Worm (Caenorhabditis elegans) whole organism, young adult: Measurements from ENCODE around the gene T05C12.15.

ENCODE experiments used
- F22D6.2 ChIP-seq: sonication (generic microtip); optimal IDR thresholded peaks from 2 replicates; lab custom pipeline; 2016; ENCODE audit warnings: mild to moderate bottlenecking, missing genetic modification characterization, missing compliant biosample characterization
- F33H1.4 ChIP-seq: fragments of 200-800 bp; sonication (Bioruptor generic); IDR thresholded peaks from 2 replicates; pipeline ENCODE4 v1.3.6; 2022; ENCODE audit warnings: missing genetic modification reagents, missing genetic modification characterization, missing compliant biosample characterization
- F55B11.4 ChIP-seq: sonication (generic microtip); optimal IDR thresholded peaks from 2 replicates; lab custom pipeline; 2016; ENCODE audit warnings: missing compliant biosample characterization, missing genetic modification characterization, borderline replicate concordance; ENCODE audit not compliant: insufficient read depth
- K12H6.12 ChIP-seq: fragments of 200-800 bp; sonication (Bioruptor generic); optimal IDR thresholded peaks from 2 replicates; lab custom pipeline; 2018; ENCODE audit warnings: mild to moderate bottlenecking, missing genetic modification characterization, missing compliant biosample characterization
- T07F8.4 ChIP-seq: sonication (generic microtip); optimal IDR thresholded peaks from 2 replicates; lab custom pipeline; 2016; ENCODE audit warnings: mild to moderate bottlenecking, missing genetic modification characterization, moderate library complexity, missing compliant biosample characterization
- Y67H2A.10 ChIP-seq: fragments of 200-800 bp; sonication (Bioruptor generic); conservative IDR thresholded peaks from 2 replicates; pipeline ENCODE4 v1.3.6; 2022; ENCODE audit warnings: missing genetic modification reagents, missing genetic modification characterization, missing compliant biosample characterization
- Y95B8A.8 ChIP-seq: fragments of 200-800 bp; sonication (Bioruptor generic); IDR thresholded peaks from 2 replicates; pipeline ENCODE4 v1.3.6; 2022; ENCODE audit warnings: missing genetic modification reagents, missing genetic modification characterization, missing compliant biosample characterization
- akir-1 ChIP-seq: fragments of 200-800 bp; sonication (Bioruptor generic); optimal IDR thresholded peaks from 2 replicates; lab custom pipeline; 2018; ENCODE audit warnings: mild to moderate bottlenecking, missing genetic modification characterization, moderate library complexity, missing compliant biosample characterization
- aptf-2 ChIP-seq: fragments of 200-800 bp; sonication (Bioruptor generic); conservative IDR thresholded peaks from 2 replicates; pipeline ENCODE4 v1.3.6; 2022; ENCODE audit warnings: missing genetic modification reagents, missing genetic modification characterization, missing compliant biosample characterization
- athp-1 ChIP-seq: sonication (generic microtip); optimal IDR thresholded peaks from 2 replicates; lab custom pipeline; 2017; ENCODE audit warnings: mild to moderate bottlenecking, missing genetic modification characterization, missing compliant biosample characterization
- ccch-3 ChIP-seq: fragments of 200-800 bp; sonication (Bioruptor generic); optimal IDR thresholded peaks from 2 replicates; lab custom pipeline; 2018; ENCODE audit warnings: mild to moderate bottlenecking, missing genetic modification characterization, missing compliant biosample characterization
- cebp-1 ChIP-seq, 2 experiments: fragments of 200-800 bp in 1 of 2; sonication (Bioruptor generic) in 1 of 2; sonication (generic microtip) in 1 of 2; IDR thresholded peaks in 1 of 2; optimal IDR thresholded peaks in 1 of 2; 2 replicates each; pipeline versions ENCODE4 v1.3.6 to Lab custom; 2017 to 2022; ENCODE audit warnings: missing compliant biosample characterization in 2 of 2, missing genetic modification characterization in 2 of 2, mild to moderate bottlenecking in 1 of 2, missing genetic modification reagents in 1 of 2, moderate library complexity in 1 of 2
- ceh-100 ChIP-seq: fragments of 200-800 bp; sonication (Bioruptor generic); IDR thresholded peaks from 2 replicates; pipeline ENCODE4 v1.3.6; 2022; ENCODE audit warnings: missing genetic modification reagents, missing genetic modification characterization, missing compliant biosample characterization
- ceh-27 ChIP-seq: fragments of 200-800 bp; sonication (Bioruptor generic); optimal IDR thresholded peaks from 2 replicates; lab custom pipeline; 2018; ENCODE audit warnings: mild to moderate bottlenecking, missing genetic modification characterization, moderate library complexity, missing compliant biosample characterization
- chd-7 ChIP-seq: sonication (generic microtip); optimal IDR thresholded peaks from 2 replicates; lab custom pipeline; 2016; ENCODE audit warnings: mild to moderate bottlenecking, missing genetic modification characterization, moderate library complexity, missing compliant biosample characterization
- die-1 ChIP-seq: sonication (generic microtip); optimal IDR thresholded peaks from 2 replicates; lab custom pipeline; 2016; ENCODE audit warnings: missing genotype, mild to moderate bottlenecking, missing genetic modification characterization, missing compliant biosample characterization
- efl-1 ChIP-seq: fragments of 150-350 bp; optimal IDR thresholded peaks from 2 replicates; lab custom pipeline; 2014; ENCODE audit warnings: missing biosample characterization, missing genetic modification reagents, missing genetic modification characterization
- egl-44 ChIP-seq: fragments of 200-800 bp; sonication (Bioruptor generic); IDR thresholded peaks from 2 replicates; pipeline ENCODE4 v1.3.6; 2022; ENCODE audit warnings: missing genetic modification reagents, missing genetic modification characterization, missing compliant biosample characterization
- ekl-4 ChIP-seq: fragments of 200-800 bp; sonication (Bioruptor generic); IDR thresholded peaks from 2 replicates; pipeline ENCODE4 v1.3.6; 2022; ENCODE audit warnings: missing genetic modification reagents, missing genetic modification characterization, missing compliant biosample characterization
- ets-4 ChIP-seq: fragments of 200-800 bp; sonication (Bioruptor generic); optimal IDR thresholded peaks from 2 replicates; lab custom pipeline; 2018; ENCODE audit warnings: mild to moderate bottlenecking, missing genetic modification characterization, missing compliant biosample characterization
- fkh-3 ChIP-seq: sonication (generic microtip); optimal IDR thresholded peaks from 2 replicates; lab custom pipeline; 2016; ENCODE audit warnings: mild to moderate bottlenecking, missing genetic modification characterization, missing compliant biosample characterization
- hmg-1.2 ChIP-seq: fragments of 200-800 bp; sonication (Bioruptor generic); IDR thresholded peaks from 2 replicates; pipeline ENCODE4 v1.3.6; 2022; ENCODE audit warnings: missing genetic modification reagents, missing genetic modification characterization, missing compliant biosample characterization
- hmg-20 ChIP-seq: fragments of 200-800 bp; sonication (Bioruptor generic); IDR thresholded peaks from 2 replicates; pipeline ENCODE4 v1.3.6; 2022; ENCODE audit warnings: missing genetic modification reagents, missing genetic modification characterization, missing compliant biosample characterization
- hrde-1 ChIP-seq: sonication (generic microtip); optimal IDR thresholded peaks from 2 replicates; lab custom pipeline; 2016; ENCODE audit warnings: missing genetic modification characterization, mild to moderate bottlenecking, missing compliant biosample characterization, moderate library complexity, missing genotype, missing genetic modification reagents, borderline replicate concordance
- let-607 ChIP-seq, 2 experiments: fragments of 200-800 bp in 1 of 2; sonication (Bioruptor generic) in 1 of 2; sonication (generic microtip) in 1 of 2; optimal IDR thresholded peaks; 2 replicates each; lab custom pipeline; 2016 to 2018; ENCODE audit warnings: mild to moderate bottlenecking in 2 of 2, missing compliant biosample characterization in 2 of 2, missing genetic modification characterization in 2 of 2, moderate library complexity in 2 of 2, missing genotype in 1 of 2
- madf-3 ChIP-seq: fragments of 200-800 bp; sonication (Bioruptor generic); IDR thresholded peaks from 2 replicates; pipeline ENCODE4 v1.3.6; 2022; ENCODE audit warnings: missing genetic modification reagents, missing genetic modification characterization, missing compliant biosample characterization
- mcd-1 ChIP-seq: fragments of 200-800 bp; sonication (Bioruptor generic); IDR thresholded peaks from 2 replicates; pipeline ENCODE4 v1.3.6; 2022; ENCODE audit warnings: missing genetic modification reagents, missing genetic modification characterization, missing compliant biosample characterization
- nfyb-1 ChIP-seq: fragments of 200-800 bp; sonication (Bioruptor generic); IDR thresholded peaks from 2 replicates; pipeline ENCODE4 v1.3.6; 2022; ENCODE audit warnings: missing genetic modification reagents, missing genetic modification characterization, missing compliant biosample characterization
- nhr-80 ChIP-seq: sonication (generic microtip); optimal IDR thresholded peaks from 2 replicates; lab custom pipeline; 2016; ENCODE audit warnings: missing genetic modification characterization, missing compliant biosample characterization
- nhr-90 ChIP-seq: sonication (generic microtip); optimal IDR thresholded peaks from 2 replicates; lab custom pipeline; 2016; ENCODE audit warnings: missing genotype, mild to moderate bottlenecking, missing genetic modification characterization, missing compliant biosample characterization
- sdz-38 ChIP-seq: sonication (generic microtip); optimal IDR thresholded peaks from 2 replicates; lab custom pipeline; 2016; ENCODE audit warnings: missing genotype, missing genetic modification characterization, missing compliant biosample characterization
- tbp1 ChIP-seq: fragments of 200-800 bp; sonication (Bioruptor generic); optimal IDR thresholded peaks from 2 replicates; lab custom pipeline; 2018; ENCODE audit warnings: mild to moderate bottlenecking, missing genetic modification characterization, missing compliant biosample characterization
- tbx-9 ChIP-seq: sonication (generic microtip); optimal IDR thresholded peaks from 2 replicates; lab custom pipeline; 2016; ENCODE audit warnings: borderline replicate concordance, missing genetic modification characterization, inconsistent platforms, missing compliant biosample characterization
- tlf-1 ChIP-seq: fragments of 200-800 bp; sonication (Bioruptor generic); optimal IDR thresholded peaks from 2 replicates; lab custom pipeline; 2018; ENCODE audit warnings: mild to moderate bottlenecking, missing genetic modification characterization, missing compliant biosample characterization
- zfh-2 ChIP-seq: fragments of 200-800 bp; sonication (Bioruptor generic); conservative IDR thresholded peaks from 2 replicates; pipeline ENCODE4 v1.3.6; 2022; ENCODE audit warnings: missing genetic modification reagents, missing genetic modification characterization, missing compliant biosample characterization
- ztf-18 ChIP-seq: sonication (generic microtip); optimal IDR thresholded peaks from 2 replicates; lab custom pipeline; 2016; ENCODE audit warnings: missing genotype, mild to moderate bottlenecking, missing genetic modification characterization, missing compliant biosample characterization
- ztf-28 ChIP-seq: fragments of 200-800 bp; sonication (Bioruptor generic); IDR thresholded peaks from 2 replicates; pipeline ENCODE4 v1.3.6; 2022; ENCODE audit warnings: missing genetic modification reagents, missing genetic modification characterization, missing compliant biosample characterization

T05C12.15 gene

ce11 chrII:8124867-8125266 is 44.5 kb upstream of the T05C12.15 start, which contains the start of gene ire-1 (continued):
- TF ChIP-seq tlf-1, result no peak
- TF ChIP-seq egl-44 (GFP tag; lab: Robert Waterston, UW), result no peak
- no peak for TF ChIP-seq ets-4 (GFP tag; lab: Kevin White, UChicago)
- TF ChIP-seq nhr-80 (tag; lab: Kevin White, UChicago), result peak; percentile 61
- TF ChIP-seq F22D6.2 (tag; lab: Kevin White, UChicago), result no peak

DNA sequence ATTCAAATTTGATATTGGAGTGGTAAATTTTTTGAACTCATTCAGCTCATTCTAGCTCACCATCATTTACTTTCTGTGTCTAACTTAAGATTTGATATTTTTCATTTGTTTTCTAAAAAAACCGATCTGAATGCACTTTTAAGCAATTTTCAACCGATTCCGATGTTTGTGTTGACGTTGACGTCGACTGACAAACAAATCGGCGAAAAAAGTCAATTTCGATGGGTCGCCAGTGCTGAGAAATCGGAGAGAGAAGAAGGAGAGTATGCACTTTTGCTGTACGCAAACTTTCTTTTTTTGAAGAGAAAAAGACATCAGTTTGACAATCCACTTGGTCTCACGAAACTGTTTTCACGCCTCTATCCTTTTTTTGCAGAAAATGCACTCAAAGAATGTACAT is 43.9 kb upstream of the T05C12.15 start:
- TF ChIP-seq Y95B8A.8 (GFP tag; lab: Robert Waterston, UW), result no peak
- no peak for TF ChIP-seq F22D6.2 (tag; lab: Kevin White, UChicago)

ce11 chrII:8126132-8126531 is 43.3 kb upstream of the T05C12.15 start:
- TF ChIP-seq K12H6.12 (tag; lab: Kevin White, UChicago), result peak; percentile 27
- TF ChIP-seq nfyb-1 (GFP tag; lab: Robert Waterston, UW), result 0 out of 2 replicates have a peak, but pooled peaks have one; percentile 13
- peak; percentile 4 for TF ChIP-seq nhr-80 (tag; lab: Kevin White, UChicago)
- peak; percentile 8 for TF ChIP-seq ztf-18 (tag; lab: Kevin White, UChicago)
- no peak for TF ChIP-seq nhr-90
- TF ChIP-seq hmg-1.2, result peak; percentile 61; the same call in 1 of the 2 replicates
- TF ChIP-seq athp-1 (tag; lab: Kevin White, UChicago), result no peak
- TF ChIP-seq ekl-4 (GFP tag; lab: Robert Waterston, UW), result no peak
- TF ChIP-seq ceh-100 (GFP tag; lab: Robert Waterston, UW), result peak; percentile 37; the same call in 1 of the 2 replicates
- TF ChIP-seq mcd-1 (GFP tag; lab: Robert Waterston, UW), result peak; percentile 23; the same call in 1 of the 2 replicates
- TF ChIP-seq ccch-3 (GFP tag; lab: Kevin White, UChicago), result no peak
- no peak for TF ChIP-seq F33H1.4 (GFP tag; lab: Robert Waterston, UW)
- peak; percentile 24 for TF ChIP-seq tbp1
- TF ChIP-seq aptf-2 (GFP tag; lab: Robert Waterston, UW), result no peak
- no peak for TF ChIP-seq Y67H2A.10
- TF ChIP-seq T07F8.4 (tag; lab: Kevin White, UChicago), result no peak
- TF ChIP-seq ceh-27, result peak; percentile 21
- no peak for TF ChIP-seq efl-1 (GFP tag; lab: Kevin White, UChicago)
- TF ChIP-seq sdz-38 (tag; lab: Kevin White, UChicago), result no peak
- TF ChIP-seq ztf-28 (GFP tag; lab: Robert Waterston, UW), result no peak
- no peak for TF ChIP-seq akir-1 (GFP tag; lab: Kevin White, UChicago)
- no peak for TF ChIP-seq cebp-1 (GFP tag; IDR thresholded peaks at IDR 0.05; lab: Robert Waterston, UW)
- peak; percentile 57 for TF ChIP-seq cebp-1 (tag; optimal IDR thresholded peaks at IDR 0.05; lab: Kevin White, UChicago)
- TF ChIP-seq hmg-20, result no peak
- TF ChIP-seq let-607 (tag; optimal IDR thresholded peaks at IDR 0.05; lab: Kevin White, UChicago), result peak; percentile 4 to 17
- no peak for TF ChIP-seq madf-3 (GFP tag; lab: Robert Waterston, UW)
- TF ChIP-seq die-1, result no peak
- no peak for TF ChIP-seq F55B11.4 (tag; lab: Kevin White, UChicago)
- TF ChIP-seq fkh-3 (tag; lab: Kevin White, UChicago), result no peak
- TF ChIP-seq zfh-2 (GFP tag; lab: Robert Waterston, UW), result peak; percentile 83
- no peak for TF ChIP-seq chd-7
- TF ChIP-seq hrde-1 (tag; lab: Kevin White, UChicago), result no peak
- TF ChIP-seq tbx-9 (tag; lab: Kevin White, UChicago), result no peak
